Worm (Caenorhabditis elegans): Measurements from ENCODE around the gene tmem-231.

tmem-231 gene

DNA sequence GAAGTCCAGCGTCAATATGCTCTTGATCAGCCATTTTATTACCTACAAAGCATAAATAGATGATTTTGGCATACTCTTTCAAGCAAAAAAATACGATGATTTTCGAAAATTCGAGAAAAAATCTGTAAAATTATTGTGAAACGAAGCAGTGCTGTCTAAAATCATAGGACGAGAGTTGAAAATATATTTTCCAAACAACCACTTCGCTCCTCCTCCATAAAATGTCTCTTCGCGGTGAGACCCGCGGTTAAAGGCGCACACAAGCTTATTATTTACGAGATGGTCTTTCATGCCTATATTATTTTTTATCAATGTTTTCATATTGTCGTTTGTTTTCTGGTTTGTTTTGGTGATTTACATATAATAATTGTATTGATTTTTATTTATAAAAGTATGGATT, 47.3 kb upstream of the tmem-231 start, which contains the start of gene nap-1 (continued):
- peak; percentile 73 for TF ChIP-seq crh-2 (tag; optimal IDR thresholded peaks at IDR 0.05)
- no peak for TF ChIP-seq blmp-1 (tag; optimal IDR thresholded peaks at IDR 0.05; ENCODE audit: insufficient read depth)
- TF ChIP-seq mdl-1 (tag; optimal IDR thresholded peaks at IDR 0.05) = peak in 1 of 2 experiments; percentile 11
- TF ChIP-seq unc-39 (tag; optimal IDR thresholded peaks at IDR 0.05) = no peak
- TF ChIP-seq R02D3.7 (tag; optimal IDR thresholded peaks at IDR 0.05) = peak; percentile 90
- TF ChIP-seq lin-39 (tag; optimal IDR thresholded peaks at IDR 0.05) = no peak
- no peak for TF ChIP-seq elt-1 (tag; optimal IDR thresholded peaks at IDR 0.05)

DNA sequence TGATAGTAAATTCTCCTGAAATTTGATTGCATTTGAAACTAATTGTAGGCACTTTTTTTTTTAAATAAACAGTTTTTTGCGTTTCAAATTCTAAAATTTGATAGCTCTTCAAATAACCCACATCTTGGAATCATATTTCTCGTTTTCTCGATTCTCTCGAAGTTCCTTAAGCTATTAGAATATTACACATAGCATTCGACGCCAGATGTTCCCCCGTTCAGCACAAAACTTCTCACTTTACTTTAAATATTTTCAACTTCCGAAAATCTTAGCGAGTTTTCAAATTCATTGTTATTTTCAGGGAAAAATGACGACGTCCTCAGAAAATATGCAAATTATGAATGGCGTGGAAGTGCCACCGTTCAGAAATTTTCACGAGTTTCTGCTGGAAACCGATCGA, 46.9 kb upstream of the tmem-231 start, which contains the start of gene praf-3:
TSS of gene praf-3 (plus strand) at position 301 of the 400 bp plus-strand sequence.
- TF ChIP-seq nhr-6 (tag; optimal IDR thresholded peaks at IDR 0.05) = no peak
- no peak for TF ChIP-seq alr-1 (tag; optimal IDR thresholded peaks at IDR 0.05)
- no peak for TF ChIP-seq sma-9 (GFP tag; optimal IDR thresholded peaks at IDR 0.05)
- TF ChIP-seq sma-9 (tag; optimal IDR thresholded peaks at IDR 0.05) = no peak
- no peak for TF ChIP-seq blmp-1 (tag; optimal IDR thresholded peaks at IDR 0.05; ENCODE audit: insufficient read depth)
- no peak for TF ChIP-seq snpc-4 (tag; optimal IDR thresholded peaks at IDR 0.05)
- TF ChIP-seq dmd-4 (tag; optimal IDR thresholded peaks at IDR 0.05) = no peak
- TF ChIP-seq fos-1 (tag; optimal IDR thresholded peaks at IDR 0.05) = no peak
- TF ChIP-seq mdl-1 (tag; optimal IDR thresholded peaks at IDR 0.05) = no peak
- TF ChIP-seq elt-1 (tag; optimal IDR thresholded peaks at IDR 0.05) = no peak
- TF ChIP-seq Y55F3AM.14 (GFP tag; optimal IDR thresholded peaks at IDR 0.05) = no peak
- no peak for TF ChIP-seq lsy-2 (tag; optimal IDR thresholded peaks at IDR 0.05)
- TF ChIP-seq nhr-23 (tag; optimal IDR thresholded peaks at IDR 0.05) = no peak
- no peak for TF ChIP-seq nhr-237 (tag; optimal IDR thresholded peaks at IDR 0.05)
- no peak for TF ChIP-seq lin-11 (tag; optimal IDR thresholded peaks at IDR 0.05)
- TF ChIP-seq ztf-1 (GFP tag; conservative IDR thresholded peaks at IDR 0.05) = no peak
- no peak for TF ChIP-seq nhr-77 (tag; optimal IDR thresholded peaks at IDR 0.05)
- no peak for TF ChIP-seq C34F6.9 (tag; optimal IDR thresholded peaks at IDR 0.05)
- no peak for TF ChIP-seq sma-3 (GFP tag; optimal IDR thresholded peaks at IDR 0.05)
- TF ChIP-seq ztf-11 (tag; optimal IDR thresholded peaks at IDR 0.05) = no peak

DNA sequence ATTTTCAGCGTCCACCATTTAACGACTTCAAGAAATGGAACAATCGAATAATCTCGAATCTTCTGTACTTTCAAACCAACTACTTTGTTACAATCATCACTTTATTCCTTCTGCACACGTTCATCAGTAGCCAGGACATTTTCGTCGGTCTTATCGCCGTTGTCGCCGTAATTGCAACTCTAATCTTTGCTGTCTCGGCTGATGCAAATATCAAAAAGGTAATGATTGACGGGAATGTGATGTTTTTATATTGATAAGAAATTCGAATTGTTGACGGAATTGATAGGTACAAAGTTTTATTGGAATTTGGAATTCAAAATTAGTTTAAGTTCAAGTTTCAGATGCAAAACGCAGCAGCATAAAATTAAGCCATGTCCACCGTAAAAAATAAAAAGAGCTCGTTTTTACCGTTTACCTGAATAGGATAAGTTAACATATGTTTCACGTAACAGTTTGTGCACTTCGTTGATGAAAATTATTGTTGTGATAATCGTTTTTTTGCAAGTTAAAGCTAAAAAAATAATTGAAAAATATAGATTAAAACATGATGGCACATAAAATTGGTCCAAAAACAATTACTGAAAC, 46.2 kb upstream of the tmem-231 start:
- no peak for TF ChIP-seq lin-13 (GFP tag; optimal IDR thresholded peaks at IDR 0.05)
- TF ChIP-seq lin-11 (tag; optimal IDR thresholded peaks at IDR 0.05) = no peak
- TF ChIP-seq blmp-1 (tag; optimal IDR thresholded peaks at IDR 0.05; ENCODE audit: insufficient read depth) = no peak
- no peak for TF ChIP-seq ZK546.5 (tag; optimal IDR thresholded peaks at IDR 0.05)
- TF ChIP-seq zag-1 (tag; optimal IDR thresholded peaks at IDR 0.05) = no peak
- no peak for TF ChIP-seq alr-1 (tag; optimal IDR thresholded peaks at IDR 0.05)
- TF ChIP-seq ztf-1 (GFP tag; conservative IDR thresholded peaks at IDR 0.05) = no peak
- no peak for TF ChIP-seq ceh-16 (tag; optimal IDR thresholded peaks at IDR 0.05)
- peak; percentile 78 for TF ChIP-seq fos-1 (tag; optimal IDR thresholded peaks at IDR 0.05)
- no peak for TF ChIP-seq elt-3 (tag; optimal IDR thresholded peaks at IDR 0.05)
- TF ChIP-seq nhr-10 (tag; optimal IDR thresholded peaks at IDR 0.05) = no peak
- no peak for TF ChIP-seq elt-1 (tag; optimal IDR thresholded peaks at IDR 0.05)
- no peak for TF ChIP-seq peb-1 (tag; optimal IDR thresholded peaks at IDR 0.05)
- TF ChIP-seq nhr-25 (tag; optimal IDR thresholded peaks at IDR 0.05) = no peak
- TF ChIP-seq mdl-1 (tag; optimal IDR thresholded peaks at IDR 0.05) = no peak
- no peak for TF ChIP-seq ama-1 (optimal IDR thresholded peaks at IDR 0.05)
- TF ChIP-seq snpc-4 (tag; optimal IDR thresholded peaks at IDR 0.05) = no peak
- TF ChIP-seq crh-2 (tag; optimal IDR thresholded peaks at IDR 0.05) = peak; percentile 44
- no peak for TF ChIP-seq aly-2 (tag; optimal IDR thresholded peaks at IDR 0.05)
- no peak for TF ChIP-seq sma-3 (GFP tag; optimal IDR thresholded peaks at IDR 0.05)
- peak; percentile 40 for TF ChIP-seq sma-9 (GFP tag; optimal IDR thresholded peaks at IDR 0.05)
- no peak for TF ChIP-seq sma-9 (tag; optimal IDR thresholded peaks at IDR 0.05)
- no peak for TF ChIP-seq F13H6.1 (tag; optimal IDR thresholded peaks at IDR 0.05)
- TF ChIP-seq nhr-12 (tag; optimal IDR thresholded peaks at IDR 0.05) = no peak

DNA sequence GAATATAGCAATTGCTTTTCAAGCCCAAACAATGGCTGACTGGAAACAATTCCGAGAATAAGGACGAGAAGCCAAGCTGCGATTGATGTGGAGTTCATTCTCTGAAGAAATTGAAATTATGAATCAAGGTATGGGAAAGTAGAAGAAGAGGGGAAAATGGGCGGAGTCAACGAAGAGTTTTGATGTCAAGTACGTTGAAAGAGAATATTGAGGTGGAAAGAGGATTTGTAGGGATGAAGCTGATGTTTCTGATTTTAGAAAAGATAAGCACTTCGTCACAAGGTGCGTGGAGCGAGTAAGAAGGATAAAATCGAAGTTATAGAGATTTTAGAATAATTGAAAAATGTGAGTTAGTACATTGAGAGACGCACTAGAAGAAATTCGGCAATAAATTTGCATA, 43.9 kb upstream of the tmem-231 start, which contains the start of gene D2096.9:
TSS of gene D2096.9 (minus strand) at position 101 of the 400 bp plus-strand sequence.
- TF ChIP-seq nhr-129 (tag; optimal IDR thresholded peaks at IDR 0.05) (no peak), Y55F3AM.14 (GFP tag; optimal IDR thresholded peaks at IDR 0.05) (no peak), ZK546.5 (tag; optimal IDR thresholded peaks at IDR 0.05) (no peak), nhr-237 (tag; optimal IDR thresholded peaks at IDR 0.05) (no peak), unc-62 (GFP tag; optimal IDR thresholded peaks at IDR 0.05) (no peak), mab-5 (tag; optimal IDR thresholded peaks at IDR 0.05) (no peak), zag-1 (tag; optimal IDR thresholded peaks at IDR 0.05) (no peak), sma-9 (GFP tag; optimal IDR thresholded peaks at IDR 0.05) (no peak), sma-9 (tag; optimal IDR thresholded peaks at IDR 0.05) (no peak), lin-39 (tag; optimal IDR thresholded peaks at IDR 0.05) (no peak), skn-1 (tag; optimal IDR thresholded peaks at IDR 0.05) (no peak), ztf-1 (GFP tag; conservative IDR thresholded peaks at IDR 0.05) (no peak), F13H6.1 (tag; optimal IDR thresholded peaks at IDR 0.05) (no peak), nhr-6 (tag; optimal IDR thresholded peaks at IDR 0.05) (no peak), aly-2 (tag; optimal IDR thresholded peaks at IDR 0.05) (no peak), crh-2 (tag; optimal IDR thresholded peaks at IDR 0.05) (no peak), nhr-25 (tag; optimal IDR thresholded peaks at IDR 0.05) (no peak)
